Fruit fly (Drosophila melanogaster) whole organism, embryonic: Measurements from ENCODE around the gene Ppm1.

Source experiments
- C15 ChIP-seq: fragments of 200-800 bp; sonication (Bioruptor generic); IDR thresholded peaks from 3 replicates; pipeline ENCODE4 v1.3.6; 2022; ENCODE audit warnings: missing biosample characterization, missing genetic modification characterization
- CG10462 ChIP-seq: fragments of 200-800 bp; sonication (Bioruptor generic); optimal IDR thresholded peaks from 2 replicates; lab custom pipeline; 2016; ENCODE audit warnings: missing biosample characterization, missing genetic modification characterization
- CG11560 ChIP-seq: fragments of 200-800 bp; sonication (Bioruptor generic); IDR thresholded peaks from 3 replicates; pipeline ENCODE4 v1.3.6; 2022; ENCODE audit warnings: missing biosample characterization, missing genetic modification characterization
- CG12299 ChIP-seq: fragments of 200-800 bp; sonication (Bioruptor generic); optimal IDR thresholded peaks from 2 replicates; lab custom pipeline; 2018; ENCODE audit warnings: missing biosample characterization, mild to moderate bottlenecking, missing genetic modification characterization
- CG15073 ChIP-seq: fragments of 200-800 bp; sonication (Bioruptor generic); optimal IDR thresholded peaks from 2 replicates; lab custom pipeline; 2016; ENCODE audit warnings: missing biosample characterization, missing genetic modification characterization
- CG18599 ChIP-seq: fragments of 200-800 bp; sonication (Bioruptor generic); optimal IDR thresholded peaks from 3 replicates; lab custom pipeline; 2017; ENCODE audit warnings: missing biosample characterization, missing genetic modification characterization, mild to moderate bottlenecking, moderate library complexity, missing genetic modification reagents
- CG3065 ChIP-seq: fragments of 200-800 bp; sonication (Bioruptor generic); optimal IDR thresholded peaks from 2 replicates; lab custom pipeline; 2016; ENCODE audit warnings: missing biosample characterization, missing genetic modification characterization
- CG31365 ChIP-seq: fragments of 200-800 bp; sonication (Bioruptor generic); optimal IDR thresholded peaks from 2 replicates; lab custom pipeline; 2018; ENCODE audit warnings: missing biosample characterization, mild to moderate bottlenecking, missing genetic modification characterization
- CG3407 ChIP-seq: fragments of 200-800 bp; sonication (Bioruptor generic); optimal IDR thresholded peaks from 2 replicates; lab custom pipeline; 2018; ENCODE audit warnings: missing biosample characterization, mild to moderate bottlenecking, missing genetic modification characterization
- CG4328 ChIP-seq: fragments of 200-800 bp; sonication (Bioruptor generic); optimal IDR thresholded peaks from 3 replicates; lab custom pipeline; 2017; ENCODE audit warnings: missing biosample characterization, missing genetic modification reagents, missing genetic modification characterization
- CG4617 ChIP-seq: fragments of 200-800 bp; sonication (Bioruptor generic); optimal IDR thresholded peaks from 3 replicates; lab custom pipeline; 2016; ENCODE audit warnings: missing biosample characterization, missing genetic modification characterization, borderline replicate concordance
- CG5180 ChIP-seq: fragments of 200-800 bp; sonication (Bioruptor generic); optimal IDR thresholded peaks from 3 replicates; lab custom pipeline; 2017; ENCODE audit warnings: missing biosample characterization, missing genetic modification characterization, mild to moderate bottlenecking, moderate library complexity, missing genetic modification reagents
- CG6765 ChIP-seq: fragments of 200-800 bp; sonication (Bioruptor generic); optimal IDR thresholded peaks from 3 replicates; lab custom pipeline; 2017; ENCODE audit warnings: missing biosample characterization, mild to moderate bottlenecking, missing genetic modification characterization
- CG6813 ChIP-seq: fragments of 200-800 bp; sonication (Bioruptor generic); optimal IDR thresholded peaks from 2 replicates; lab custom pipeline; 2017; ENCODE audit warnings: missing biosample characterization, missing genetic modification characterization, mild to moderate bottlenecking, moderate library complexity, missing genetic modification reagents
- CG6854 ChIP-seq: fragments of 200-800 bp; sonication (Bioruptor generic); optimal IDR thresholded peaks from 3 replicates; lab custom pipeline; 2017; ENCODE audit warnings: missing biosample characterization, mild to moderate bottlenecking, missing genetic modification characterization
- CG7271 ChIP-seq: fragments of 200-800 bp; sonication (Bioruptor generic); optimal IDR thresholded peaks from 2 replicates; lab custom pipeline; 2018; ENCODE audit warnings: missing biosample characterization, mild to moderate bottlenecking, missing genetic modification characterization, moderate library complexity
- CG7372 ChIP-seq: fragments of 200-800 bp; sonication (Bioruptor generic); IDR thresholded peaks from 2 replicates; pipeline ENCODE4 v1.3.6; 2022; ENCODE audit warnings: missing biosample characterization, missing genetic modification characterization
- CG7987 ChIP-seq: fragments of 200-800 bp; sonication (Bioruptor generic); optimal IDR thresholded peaks from 2 replicates; lab custom pipeline; 2018; ENCODE audit warnings: missing biosample characterization, mild to moderate bottlenecking, missing genetic modification characterization, moderate library complexity
- CG8089 ChIP-seq: fragments of 200-800 bp; sonication (Bioruptor generic); optimal IDR thresholded peaks from 3 replicates; lab custom pipeline; 2016; ENCODE audit warnings: missing biosample characterization, missing genetic modification characterization
- Dbx ChIP-seq: fragments of 200-800 bp; sonication (Bioruptor generic); IDR thresholded peaks from 3 replicates; pipeline ENCODE4 v1.3.6; 2022; ENCODE audit warnings: missing biosample characterization, missing genetic modification characterization
- Doc2 ChIP-seq: fragments of 200-800 bp; sonication (Bioruptor generic); IDR thresholded peaks from 2 replicates; pipeline ENCODE4 v1.3.6; 2022; ENCODE audit warnings: missing biosample characterization, missing genetic modification characterization
- HmgZ ChIP-seq: fragments of 200-800 bp; sonication (Bioruptor generic); optimal IDR thresholded peaks from 2 replicates; lab custom pipeline; 2018; ENCODE audit warnings: missing biosample characterization, mild to moderate bottlenecking, missing genetic modification characterization
- Lhr ChIP-seq: fragments of 200-800 bp; sonication (Bioruptor generic); optimal IDR thresholded peaks from 3 replicates; lab custom pipeline; 2017; ENCODE audit warnings: mild to moderate bottlenecking, missing biosample characterization, missing genetic modification reagents, missing genetic modification characterization
- Oaz ChIP-seq: fragments of 200-800 bp; sonication (Bioruptor generic); IDR thresholded peaks from 2 replicates; pipeline ENCODE4 v1.3.6; 2022; ENCODE audit warnings: missing biosample characterization, missing genetic modification characterization
- Opbp ChIP-seq: fragments of 200-800 bp; sonication (Bioruptor generic); IDR thresholded peaks from 3 replicates; pipeline ENCODE4 v1.3.6; 2022; ENCODE audit warnings: missing biosample characterization, missing genetic modification characterization; ENCODE audit not compliant: partially characterized antibody
- PHDP ChIP-seq: fragments of 200-800 bp; sonication (Bioruptor generic); optimal IDR thresholded peaks from 3 replicates; lab custom pipeline; 2018; ENCODE audit warnings: missing biosample characterization, mild to moderate bottlenecking, missing genetic modification characterization, moderate library complexity
- Pdp1 ChIP-seq, 2 experiments: fragments of 200-800 bp; sonication (Bioruptor generic); optimal IDR thresholded peaks; 3 replicates each; lab custom pipeline; 2016; ENCODE audit warnings: missing biosample characterization in 2 of 2, missing genetic modification characterization in 2 of 2, mild to moderate bottlenecking in 1 of 2, moderate library complexity in 1 of 2
- Six4 ChIP-seq: fragments of 200-800 bp; sonication (Bioruptor generic); optimal IDR thresholded peaks from 2 replicates; lab custom pipeline; 2016; ENCODE audit warnings: missing biosample characterization, missing genetic modification characterization
- Ssrp ChIP-seq: fragments of 200-800 bp; sonication (Bioruptor generic); optimal IDR thresholded peaks from 2 replicates; lab custom pipeline; 2018; ENCODE audit warnings: missing biosample characterization, mild to moderate bottlenecking, missing genetic modification characterization, moderate library complexity
- cg ChIP-seq: fragments of 200-800 bp; sonication (Bioruptor generic); optimal IDR thresholded peaks from 3 replicates; lab custom pipeline; 2019; ENCODE audit warnings: missing biosample characterization, mild to moderate bottlenecking, missing genetic modification characterization, moderate library complexity
- da ChIP-seq: fragments of 200-800 bp; sonication (Bioruptor generic); optimal IDR thresholded peaks from 2 replicates; lab custom pipeline; 2016; ENCODE audit warnings: missing biosample characterization, missing genetic modification characterization
- disco-r ChIP-seq: fragments of 200-800 bp; sonication (Bioruptor generic); optimal IDR thresholded peaks from 2 replicates; lab custom pipeline; 2016; ENCODE audit warnings: missing biosample characterization, missing genetic modification characterization
- dmrt11E ChIP-seq: fragments of 200-800 bp; sonication (Bioruptor generic); optimal IDR thresholded peaks from 3 replicates; lab custom pipeline; 2018; ENCODE audit warnings: missing biosample characterization, mild to moderate bottlenecking, missing genetic modification characterization, moderate library complexity
- ftz-f1 ChIP-seq: fragments of 200-800 bp; sonication (Bioruptor generic); optimal IDR thresholded peaks from 2 replicates; lab custom pipeline; 2016; ENCODE audit warnings: missing biosample characterization, missing genetic modification characterization
- fu2 ChIP-seq: fragments of 200-800 bp; sonication (Bioruptor generic); optimal IDR thresholded peaks from 2 replicates; lab custom pipeline; 2016; ENCODE audit warnings: missing biosample characterization, missing genetic modification characterization
- gcm ChIP-seq: fragments of 200-800 bp; sonication (Bioruptor generic); optimal IDR thresholded peaks from 2 replicates; lab custom pipeline; 2019; ENCODE audit warnings: missing biosample characterization, mild to moderate bottlenecking, missing genetic modification characterization, moderate library complexity
- hkb ChIP-seq, 2 experiments: fragments of 200-800 bp in 1 of 2; fragments of >200 bp in 1 of 2; sonication (Bioruptor generic) in 1 of 2; IDR thresholded peaks in 1 of 2; optimal IDR thresholded peaks in 1 of 2; 2 replicates each; pipeline versions ENCODE4 v1.3.6 to Lab custom; 2017 to 2022; ENCODE audit warnings: missing biosample characterization in 1 of 2, missing genetic modification characterization in 1 of 2
- insv ChIP-seq, 2 experiments: fragments of 200-800 bp; sonication (Bioruptor generic); optimal IDR thresholded peaks; 3 replicates each; lab custom pipeline; 2016 to 2018; ENCODE audit warnings: missing biosample characterization in 2 of 2, missing genetic modification characterization in 2 of 2
- jing ChIP-seq: fragments of 200-800 bp; sonication (Bioruptor generic); optimal IDR thresholded peaks from 2 replicates; lab custom pipeline; 2018; ENCODE audit warnings: missing biosample characterization, mild to moderate bottlenecking, missing genetic modification characterization
- kay ChIP-seq: fragments of 200-800 bp; sonication (Bioruptor generic); optimal IDR thresholded peaks from 2 replicates; lab custom pipeline; 2016; ENCODE audit warnings: missing biosample characterization, missing genetic modification characterization
- lilli ChIP-seq: fragments of 200-800 bp; sonication (Bioruptor generic); optimal IDR thresholded peaks from 3 replicates; lab custom pipeline; 2016; ENCODE audit warnings: missing biosample characterization, missing genetic modification characterization
- lola ChIP-seq, 3 experiments: fragments of >200 bp in 2 of 3; fragments of 200-800 bp in 1 of 3; sonication (Bioruptor generic) in 1 of 3; optimal IDR thresholded peaks; 2 replicates each; lab custom pipeline; 2017 to 2019; ENCODE audit warnings: missing biosample characterization in 3 of 3, missing genetic modification characterization in 3 of 3, mild to moderate bottlenecking in 1 of 3, moderate library complexity in 1 of 3
- pb ChIP-seq: fragments of 200-800 bp; sonication (Bioruptor generic); optimal IDR thresholded peaks from 3 replicates; lab custom pipeline; 2016; ENCODE audit warnings: missing biosample characterization, missing genetic modification characterization
- pros ChIP-seq: fragments of 200-800 bp; sonication (Bioruptor generic); optimal IDR thresholded peaks from 3 replicates; lab custom pipeline; 2019; ENCODE audit warnings: missing biosample characterization, mild to moderate bottlenecking, missing genetic modification characterization, moderate library complexity
- row ChIP-seq: fragments of 200-800 bp; sonication (Bioruptor generic); IDR thresholded peaks from 3 replicates; pipeline ENCODE4 v1.3.6; 2022; ENCODE audit warnings: missing biosample characterization, missing genetic modification characterization
- slbo ChIP-seq: fragments of 200-800 bp; sonication (Bioruptor generic); IDR thresholded peaks from 2 replicates; pipeline ENCODE4 v1.3.6; 2022; ENCODE audit warnings: missing biosample characterization, missing genetic modification characterization
- tna ChIP-seq: fragments of 200-800 bp; sonication (Bioruptor generic); IDR thresholded peaks from 2 replicates; pipeline ENCODE4 v1.3.6; 2022; ENCODE audit warnings: missing biosample characterization, missing genetic modification characterization; ENCODE audit not compliant: partially characterized antibody
- tup ChIP-seq: fragments of 200-800 bp; sonication (Bioruptor generic); optimal IDR thresholded peaks from 2 replicates; lab custom pipeline; 2016; ENCODE audit warnings: missing biosample characterization, mild to moderate bottlenecking, missing genetic modification characterization, moderate library complexity
- wdn ChIP-seq: fragments of 200-800 bp; sonication (Bioruptor generic); IDR thresholded peaks from 2 replicates; pipeline ENCODE4 v1.3.6; 2022; ENCODE audit warnings: missing biosample characterization, missing genetic modification characterization

Ppm1 gene

DNA sequence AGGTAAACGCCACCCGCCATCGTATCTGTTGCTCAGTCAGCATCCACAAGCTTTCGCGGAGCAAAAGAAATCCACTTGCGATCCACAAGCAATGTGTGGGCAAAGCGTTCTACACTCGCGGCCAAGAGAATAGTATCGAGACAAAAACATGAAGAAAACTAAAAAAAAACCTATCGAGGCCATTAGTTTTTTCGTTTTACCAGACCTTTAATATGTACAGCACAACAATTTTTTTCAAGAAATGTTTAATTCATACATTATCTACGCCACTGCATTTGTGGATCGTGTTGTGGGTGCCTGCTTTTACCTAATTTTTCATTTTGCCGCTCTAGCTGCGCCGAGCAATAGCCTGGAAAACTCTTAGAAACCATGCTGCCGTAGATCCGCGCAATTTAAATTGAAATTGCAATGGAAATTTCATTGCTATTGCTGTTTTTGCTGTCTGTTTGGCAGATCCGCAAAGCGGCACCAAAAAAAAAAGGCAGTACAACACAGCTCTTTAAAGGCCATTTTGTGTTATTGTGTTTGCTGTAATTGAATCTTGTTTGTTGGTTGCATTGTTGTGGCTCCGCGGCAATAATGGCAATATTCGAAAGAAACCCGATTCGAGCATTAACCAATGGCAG is 18.0 kb upstream of the Ppm1 start (continued):
- TF ChIP-seq CG4617 (GFP tag; lab: Kevin White, UChicago) (no peak), kay (GFP tag; lab: Kevin White, UChicago) (peak; percentile 39), lilli (peak; percentile 31), CG31365 (no peak), Opbp (GFP tag; lab: Robert Waterston, UW) (no peak), wdn (GFP tag; lab: Robert Waterston, UW) (no peak), lola (GFP tag; optimal IDR thresholded peaks at IDR 0.05; lab: Kevin White, UChicago) (peak in 1 of 3 experiments; percentile 18), CG3407 (GFP tag; lab: Kevin White, UChicago) (peak; percentile 6), disco-r (peak; percentile 7), CG3065 (GFP tag; lab: Kevin White, UChicago) (no peak), CG7987 (GFP tag; lab: Kevin White, UChicago) (no peak), CG10462 (GFP tag; lab: Kevin White, UChicago) (no peak), da (no peak), Pdp1 (GFP tag; optimal IDR thresholded peaks at IDR 0.05; lab: Kevin White, UChicago) (peak; percentile 17 to 55), jing (GFP tag; lab: Kevin White, UChicago) (peak; percentile 19), cg (GFP tag; lab: Kevin White, UChicago) (no peak), gcm (GFP tag; lab: Kevin White, UChicago) (peak; percentile 43), fu2 (GFP tag; lab: Kevin White, UChicago) (no peak), Six4 (GFP tag; lab: Kevin White, UChicago) (peak; percentile 31), pb (GFP tag; lab: Kevin White, UChicago) (peak; percentile 54), Ssrp (tag; lab: Kevin White, UChicago) (peak; percentile 39), C15 (GFP tag; lab: Robert Waterston, UW) (no peak), dmrt11E (peak; percentile 0), PHDP (tag; lab: Kevin White, UChicago) (peak; percentile 77), CG4328 (GFP tag; lab: Kevin White, UChicago) (no peak), slbo (GFP tag; lab: Robert Waterston, UW) (peak; percentile 57), Doc2 (GFP tag; lab: Robert Waterston, UW) (no peak), CG7372 (GFP tag; lab: Robert Waterston, UW) (no peak), Dbx (GFP tag; lab: Robert Waterston, UW) (no peak), CG15073 (GFP tag; lab: Kevin White, UChicago) (no peak), row (GFP tag; lab: Robert Waterston, UW) (peak; percentile 59), ftz-f1 (no peak), Oaz (no peak), CG8089 (GFP tag; lab: Kevin White, UChicago) (peak; percentile 4), CG6854 (GFP tag; lab: Kevin White, UChicago) (no peak), CG11560 (tag; lab: Robert Waterston, UW) (no peak), hkb (optimal IDR thresholded peaks at IDR 0.05; lab: Kevin White, UChicago) (no peak), hkb (GFP tag; IDR thresholded peaks at IDR 0.05; lab: Robert Waterston, UW) (peak; percentile 90), Lhr (GFP tag; lab: Kevin White, UChicago) (no peak), pros (GFP tag; lab: Kevin White, UChicago) (no peak), insv (GFP tag; optimal IDR thresholded peaks at IDR 0.05; lab: Kevin White, UChicago) (no peak), CG7271 (no peak), CG6765 (GFP tag; lab: Kevin White, UChicago) (no peak), CG18599 (peak; percentile 40), tna (GFP tag; lab: Robert Waterston, UW) (no peak), CG12299 (tag; lab: Kevin White, UChicago) (no peak), CG5180 (GFP tag; lab: Kevin White, UChicago) (peak; percentile 64), tup (no peak), CG6813 (GFP tag; lab: Kevin White, UChicago) (peak; percentile 29), HmgZ (tag; lab: Kevin White, UChicago) (peak; percentile 16)
